Fruit fly (Drosophila melanogaster): ENCODE results near the gene mus304.
A peak's percentile ranks its signal among the peaks of the same experiment; 100 is the strongest.

The mus304 gene

DNA sequence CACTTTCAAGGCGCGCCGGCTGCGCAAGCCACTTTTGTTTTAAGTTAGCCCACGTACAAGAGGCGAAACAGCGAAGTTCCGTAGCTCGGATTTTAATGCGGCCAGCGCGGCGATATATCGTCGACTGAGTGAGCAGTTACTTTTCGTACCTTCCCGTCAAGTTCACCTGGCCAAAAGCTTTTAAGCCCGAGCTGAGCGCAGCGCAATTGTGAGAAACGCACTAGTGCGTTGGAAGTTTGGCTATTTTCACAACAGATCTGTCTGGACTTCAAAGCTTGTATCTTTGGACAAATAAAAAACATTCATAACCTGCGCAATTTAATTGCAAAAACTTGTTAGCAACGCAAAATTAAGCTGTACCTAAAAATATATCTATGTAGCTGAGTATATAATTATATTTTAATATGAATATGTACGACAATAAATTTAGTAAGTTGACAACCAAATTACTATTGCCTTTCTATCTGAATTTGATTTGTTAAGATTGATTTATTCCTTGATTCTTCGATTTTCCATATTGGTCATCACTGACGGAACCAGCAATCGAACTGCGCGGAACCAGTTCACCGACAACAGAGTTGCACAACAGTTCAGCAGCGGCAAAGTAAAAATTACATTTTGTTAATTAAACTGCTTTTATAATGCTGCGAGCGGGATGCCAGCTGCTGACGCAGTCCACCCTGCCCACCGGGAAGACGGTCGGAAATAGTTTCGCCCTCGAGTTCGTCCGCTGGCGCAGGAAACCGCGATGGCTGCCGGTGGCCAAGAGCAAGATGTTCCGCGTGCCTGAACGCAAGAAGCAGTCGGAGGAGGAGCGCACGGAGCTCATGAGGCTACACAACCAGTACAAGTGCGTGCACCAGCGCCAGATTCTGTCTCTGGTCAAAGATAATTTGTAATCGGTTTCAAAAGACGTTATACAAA, 3.3 kb upstream of the mus304 start, which contains the start of the genes CG13698 and mRpS26 (continued):
- TF ChIP-seq Pdp1 (GFP tag; optimal IDR thresholded peaks at IDR 0.05) = peak; percentile 2 to 99
- peak in 1 of 3 experiments; percentile 75 for TF ChIP-seq lola (GFP tag; optimal IDR thresholded peaks at IDR 0.05)
- no peak for TF ChIP-seq wek (GFP tag; optimal IDR thresholded peaks at IDR 0.05)
- peak; percentile 46 for TF ChIP-seq CG30020 (tag; optimal IDR thresholded peaks at IDR 0.05)
- TF ChIP-seq salm (tag; optimal IDR thresholded peaks at IDR 0.05) = no peak
- TF ChIP-seq Lpt (GFP tag; optimal IDR thresholded peaks at IDR 0.05) = no peak
- peak; percentile 41 for TF ChIP-seq ATbp (GFP tag; optimal IDR thresholded peaks at IDR 0.05)
- TF ChIP-seq odd (GFP tag; optimal IDR thresholded peaks at IDR 0.05) = peak; percentile 65
- TF ChIP-seq CG10366 (GFP tag; IDR thresholded peaks at IDR 0.05) = peak; percentile 49; the same call in 1 of the 2 replicates
- no peak for TF ChIP-seq Dfd (GFP tag; optimal IDR thresholded peaks at IDR 0.05)
- peak; percentile 74 for TF ChIP-seq CG15601 (tag; optimal IDR thresholded peaks at IDR 0.05)
- TF ChIP-seq CG15269 (tag; optimal IDR thresholded peaks at IDR 0.05) = peak; percentile 72
- no peak for TF ChIP-seq CG6175 (GFP tag; IDR thresholded peaks at IDR 0.05)
- TF ChIP-seq Max (GFP tag; optimal IDR thresholded peaks at IDR 0.05) = peak; percentile 50
- TF ChIP-seq CG3163 (GFP tag; optimal IDR thresholded peaks at IDR 0.05) = no peak
- TF ChIP-seq en (GFP tag; optimal IDR thresholded peaks at IDR 0.05) = no peak
- TF ChIP-seq sd (tag; optimal IDR thresholded peaks at IDR 0.05) = peak; percentile 18
- peak; percentile 70 for TF ChIP-seq Med (GFP tag)
- TF ChIP-seq insv (GFP tag; optimal IDR thresholded peaks at IDR 0.05) = no peak
- TF ChIP-seq slbo (GFP tag; IDR thresholded peaks at IDR 0.05) = peak; percentile 71
- TF ChIP-seq dpn (GFP tag; optimal IDR thresholded peaks at IDR 0.05) = peak; percentile 54 to 80
- TF ChIP-seq CG18011 (GFP tag; optimal IDR thresholded peaks at IDR 0.05) = peak; percentile 91
- TF ChIP-seq CG13424 (tag; optimal IDR thresholded peaks at IDR 0.05) = peak; percentile 84
- TF ChIP-seq CG13624 (GFP tag; optimal IDR thresholded peaks at IDR 0.05) = peak; percentile 48
- TF ChIP-seq CG12071 (GFP tag; optimal IDR thresholded peaks at IDR 0.05) = peak; percentile 3
- TF ChIP-seq CTCF (GFP tag; optimal IDR thresholded peaks at IDR 0.05) = no peak
- TF ChIP-seq CG13296 (GFP tag; optimal IDR thresholded peaks at IDR 0.05) = peak; percentile 72
- peak; percentile 76 for TF ChIP-seq lab (GFP tag; optimal IDR thresholded peaks at IDR 0.05)
- TF ChIP-seq CG7271 (tag; optimal IDR thresholded peaks at IDR 0.05) = no peak
- no peak for TF ChIP-seq aop (GFP tag; IDR thresholded peaks at IDR 0.05)
- peak; percentile 82 for TF ChIP-seq nmo (GFP tag; optimal IDR thresholded peaks at IDR 0.05)
- TF ChIP-seq CG10543 (GFP tag; optimal IDR thresholded peaks at IDR 0.05) = peak; percentile 80
- TF ChIP-seq zen2 (GFP tag; IDR thresholded peaks at IDR 0.05; ENCODE audit: partially characterized antibody) = peak; percentile 30; the same call in 1 of the 3 replicates
- peak; percentile 49 for TF ChIP-seq Nf-YB (GFP tag; optimal IDR thresholded peaks at IDR 0.05)
- peak; percentile 73 for TF ChIP-seq Meics (GFP tag; optimal IDR thresholded peaks at IDR 0.05)
- peak; percentile 49 for TF ChIP-seq sisA (GFP tag; IDR thresholded peaks at IDR 0.05)
- no peak for TF ChIP-seq sc (optimal IDR thresholded peaks at IDR 0.05)
- TF ChIP-seq sc (GFP tag; optimal IDR thresholded peaks at IDR 0.05) = no peak
- peak; percentile 60 for TF ChIP-seq HmgZ (tag; optimal IDR thresholded peaks at IDR 0.05)
- peak; percentile 67 for TF ChIP-seq CG32532 (GFP tag; IDR thresholded peaks at IDR 0.05)
- 0 out of 2 replicates have a peak, but pooled peaks have one; percentile 26 for TF ChIP-seq NFAT (GFP tag; IDR thresholded peaks at IDR 0.05)
- peak; percentile 82 for TF ChIP-seq CG18599 (GFP tag; optimal IDR thresholded peaks at IDR 0.05)
- TF ChIP-seq CG9876 (GFP tag; optimal IDR thresholded peaks at IDR 0.05) = peak; percentile 46
- no peak for TF ChIP-seq Poxn (GFP tag; IDR thresholded peaks at IDR 0.05)
- TF ChIP-seq chinmo (GFP tag; IDR thresholded peaks at IDR 0.05; ENCODE audit: partially characterized antibody) = no peak; the same call in 2 of the 4 replicates
- peak; percentile 68 for TF ChIP-seq B-H2 (GFP tag; optimal IDR thresholded peaks at IDR 0.05)
- no peak for TF ChIP-seq Oaz (GFP tag; IDR thresholded peaks at IDR 0.05)
- TF ChIP-seq NC2α (GFP tag; optimal IDR thresholded peaks at IDR 0.05) = no peak
